Fruit fly (Drosophila melanogaster): ENCODE measurements around the gene CG15443.
A peak's percentile ranks its signal among the peaks of the same experiment; 100 is the strongest.

The CG15443 gene

DNA sequence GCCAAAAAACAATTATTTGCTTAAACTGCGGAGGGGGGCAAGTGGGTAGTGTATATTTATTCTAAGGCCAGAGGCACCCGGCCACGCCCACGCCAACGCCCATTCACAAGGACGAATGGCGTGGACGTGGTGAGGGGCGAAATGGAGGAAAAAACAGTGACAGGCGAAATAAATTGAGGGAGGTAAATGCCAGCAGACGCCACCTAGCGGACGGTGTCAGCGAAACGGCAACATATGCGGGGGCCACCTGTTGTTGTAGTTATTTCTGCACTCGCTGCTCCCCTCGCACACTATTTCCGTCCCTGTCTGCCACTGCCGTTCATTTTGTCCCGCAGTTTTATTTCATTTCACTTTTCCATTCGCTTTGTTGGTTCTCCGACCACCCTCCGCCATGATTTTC lies 45.3 kb downstream of the CG15443 start:
- TF ChIP-seq fd96Ca (GFP tag; IDR thresholded peaks at IDR 0.05), result peak; percentile 25; the same call in 1 of the 3 replicates
- TF ChIP-seq CG14655 (GFP tag; optimal IDR thresholded peaks at IDR 0.05), result no peak
- peak; percentile 39; the same call in 1 of the 3 replicates for TF ChIP-seq CG4496 (GFP tag; IDR thresholded peaks at IDR 0.05)
- TF ChIP-seq CG8301 (tag; optimal IDR thresholded peaks at IDR 0.05), result no peak
- TF ChIP-seq Pif1B (GFP tag; optimal IDR thresholded peaks at IDR 0.05), result no peak
- no peak for TF ChIP-seq EcR (GFP tag; optimal IDR thresholded peaks at IDR 0.05)
- peak; percentile 49 for TF ChIP-seq CG12605 (GFP tag; IDR thresholded peaks at IDR 0.05)
- TF ChIP-seq gl (tag; optimal IDR thresholded peaks at IDR 0.05), result no peak
- TF ChIP-seq CG13204 (GFP tag; optimal IDR thresholded peaks at IDR 0.05), result no peak
- TF ChIP-seq Snoo (tag; optimal IDR thresholded peaks at IDR 0.05), result no peak

DNA sequence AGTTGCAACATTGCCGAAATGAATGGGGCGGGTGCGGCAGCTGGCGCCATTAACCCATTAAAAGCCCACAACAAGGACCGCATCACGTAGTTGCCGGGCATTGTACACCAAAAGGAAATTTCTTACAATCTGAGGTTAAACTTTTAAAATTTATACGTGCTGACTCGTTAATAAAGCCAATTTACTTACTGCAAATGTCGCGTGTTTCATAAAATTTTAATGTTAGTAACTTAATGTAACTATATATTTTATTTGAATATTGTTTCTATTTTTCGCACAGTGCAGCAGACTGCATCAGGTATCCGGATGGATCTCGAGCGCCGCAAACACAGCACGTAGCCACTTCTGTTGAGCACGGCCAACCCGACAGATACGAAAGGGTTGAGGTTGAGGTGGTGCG lies 46.3 kb downstream of the CG15443 start:
- TF ChIP-seq CG4496 (GFP tag; IDR thresholded peaks at IDR 0.05), result peak; percentile 64; the same call in 1 of the 3 replicates
- peak; percentile 35 for TF ChIP-seq CG8301 (tag; optimal IDR thresholded peaks at IDR 0.05)
- TF ChIP-seq CG14655 (GFP tag; optimal IDR thresholded peaks at IDR 0.05), result peak; percentile 48
- no peak for TF ChIP-seq Snoo (tag; optimal IDR thresholded peaks at IDR 0.05)
- TF ChIP-seq CG15710 (tag; optimal IDR thresholded peaks at IDR 0.05), result peak; percentile 58
- peak; percentile 0 for TF ChIP-seq Pif1A (GFP tag; optimal IDR thresholded peaks at IDR 0.05)
- TF ChIP-seq CG10348 (GFP tag; IDR thresholded peaks at IDR 0.05), result no peak
- peak; percentile 52 for TF ChIP-seq CG9948 (tag; optimal IDR thresholded peaks at IDR 0.05)
- no peak for TF ChIP-seq CG12605 (GFP tag; IDR thresholded peaks at IDR 0.05)
- no peak for TF ChIP-seq rn (GFP tag; IDR thresholded peaks at IDR 0.05)
- peak; percentile 27; the same call in 1 of the 2 replicates for TF ChIP-seq Ets98B (GFP tag; IDR thresholded peaks at IDR 0.05)
- peak; percentile 5 for TF ChIP-seq Pif1B (GFP tag; optimal IDR thresholded peaks at IDR 0.05)
- TF ChIP-seq CG8159 (tag; optimal IDR thresholded peaks at IDR 0.05), result peak; percentile 74
- 0 out of 3 replicates have a peak, but pooled peaks have one; percentile 32 for TF ChIP-seq fd96Ca (GFP tag; IDR thresholded peaks at IDR 0.05)
- TF ChIP-seq CG32121 (GFP tag; IDR thresholded peaks at IDR 0.05), result peak; percentile 56; the same call in 1 of the 2 replicates
- no peak for TF ChIP-seq gl (tag; optimal IDR thresholded peaks at IDR 0.05)
- no peak for TF ChIP-seq CG13204 (GFP tag; optimal IDR thresholded peaks at IDR 0.05)
- TF ChIP-seq D1 (tag; optimal IDR thresholded peaks at IDR 0.05), result no peak
- no peak for TF ChIP-seq EcR (GFP tag; optimal IDR thresholded peaks at IDR 0.05)
- TF ChIP-seq CG34367 (tag; optimal IDR thresholded peaks at IDR 0.05), result peak; percentile 51
- TF ChIP-seq CG17806 (tag; optimal IDR thresholded peaks at IDR 0.05), result peak; percentile 59

DNA sequence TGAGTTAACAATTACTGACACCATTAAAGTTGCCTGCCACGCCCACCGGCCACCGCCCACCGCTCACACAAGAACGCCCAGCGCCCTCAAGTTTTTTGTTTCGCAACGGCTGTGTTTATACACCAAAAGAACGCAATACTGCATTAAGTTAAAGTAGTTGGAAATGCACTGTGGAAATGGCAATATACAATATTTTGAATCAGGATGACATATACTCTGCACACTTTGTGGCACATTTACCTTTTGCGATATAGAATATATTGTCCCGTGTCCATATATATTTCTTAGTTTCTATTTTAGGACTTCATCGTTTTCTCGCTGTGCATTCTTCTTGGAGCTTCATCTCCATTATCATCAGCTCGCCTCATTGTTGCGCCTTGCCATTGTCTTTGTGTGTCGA lies 47.2 kb downstream of the CG15443 start:
- no peak for TF ChIP-seq rn (GFP tag; IDR thresholded peaks at IDR 0.05)
- TF ChIP-seq EcR (GFP tag; optimal IDR thresholded peaks at IDR 0.05), result no peak
- TF ChIP-seq fd96Ca (GFP tag; IDR thresholded peaks at IDR 0.05), result 0 out of 3 replicates have a peak, but pooled peaks have one; percentile 35
- peak; percentile 58 for TF ChIP-seq CG15710 (tag; optimal IDR thresholded peaks at IDR 0.05)
- TF ChIP-seq D1 (tag; optimal IDR thresholded peaks at IDR 0.05), result no peak
- no peak for TF ChIP-seq CG17806 (tag; optimal IDR thresholded peaks at IDR 0.05)
- TF ChIP-seq CG34367 (tag; optimal IDR thresholded peaks at IDR 0.05), result peak; percentile 23
- TF ChIP-seq CG10348 (GFP tag; IDR thresholded peaks at IDR 0.05), result no peak
- TF ChIP-seq CG12605 (GFP tag; IDR thresholded peaks at IDR 0.05), result no peak
- no peak for TF ChIP-seq Pif1B (GFP tag; optimal IDR thresholded peaks at IDR 0.05)
- peak; percentile 50 for TF ChIP-seq Pif1A (GFP tag; optimal IDR thresholded peaks at IDR 0.05)
- TF ChIP-seq CG9948 (tag; optimal IDR thresholded peaks at IDR 0.05), result no peak
- peak; percentile 54 for TF ChIP-seq CG14655 (GFP tag; optimal IDR thresholded peaks at IDR 0.05)
- no peak for TF ChIP-seq Snoo (tag; optimal IDR thresholded peaks at IDR 0.05)
- no peak for TF ChIP-seq Ets98B (GFP tag; IDR thresholded peaks at IDR 0.05)
- TF ChIP-seq CG13204 (GFP tag; optimal IDR thresholded peaks at IDR 0.05), result no peak
- no peak for TF ChIP-seq gl (tag; optimal IDR thresholded peaks at IDR 0.05)
- TF ChIP-seq CG8301 (tag; optimal IDR thresholded peaks at IDR 0.05), result no peak
- TF ChIP-seq CG4496 (GFP tag; IDR thresholded peaks at IDR 0.05), result peak; percentile 43; the same call in 1 of the 3 replicates
- peak; percentile 35 for TF ChIP-seq CG32121 (GFP tag; IDR thresholded peaks at IDR 0.05)
- peak; percentile 65 for TF ChIP-seq CG8159 (tag; optimal IDR thresholded peaks at IDR 0.05)

DNA sequence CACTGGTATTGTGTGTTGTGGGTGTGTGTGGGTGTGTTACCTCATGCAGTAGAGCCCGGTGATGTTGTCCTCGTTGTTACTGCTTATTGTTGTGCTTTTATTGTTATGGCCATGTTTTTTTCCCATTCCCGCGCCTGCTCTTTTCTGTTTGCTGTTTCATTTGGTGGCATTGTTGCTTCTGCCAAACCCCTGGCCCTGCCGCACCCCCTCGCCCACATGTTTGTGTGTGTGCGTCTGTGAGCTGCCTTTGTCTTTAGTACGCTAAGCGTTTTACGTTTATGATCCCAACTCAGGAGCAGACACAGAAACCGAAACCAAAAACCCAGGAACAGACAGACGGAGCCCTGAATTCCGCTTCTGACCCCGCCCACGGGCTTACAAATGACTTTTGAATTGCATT lies 49.2 kb downstream of the CG15443 start:
- TF ChIP-seq CG17806 (tag; optimal IDR thresholded peaks at IDR 0.05) (no peak), Ets98B (GFP tag; IDR thresholded peaks at IDR 0.05) (no peak), fd96Ca (GFP tag; IDR thresholded peaks at IDR 0.05) (no peak), CG14655 (GFP tag; optimal IDR thresholded peaks at IDR 0.05) (no peak), D1 (tag; optimal IDR thresholded peaks at IDR 0.05) (no peak), CG12605 (GFP tag; IDR thresholded peaks at IDR 0.05) (no peak), gl (tag; optimal IDR thresholded peaks at IDR 0.05) (no peak), CG32121 (GFP tag; IDR thresholded peaks at IDR 0.05) (no peak), Snoo (tag; optimal IDR thresholded peaks at IDR 0.05) (no peak), CG8159 (tag; optimal IDR thresholded peaks at IDR 0.05) (no peak)

Measured in whole organism, pupa.